Fruit fly (Drosophila melanogaster): ENCODE data around the gene CG13855.

CG13855 gene

DNA sequence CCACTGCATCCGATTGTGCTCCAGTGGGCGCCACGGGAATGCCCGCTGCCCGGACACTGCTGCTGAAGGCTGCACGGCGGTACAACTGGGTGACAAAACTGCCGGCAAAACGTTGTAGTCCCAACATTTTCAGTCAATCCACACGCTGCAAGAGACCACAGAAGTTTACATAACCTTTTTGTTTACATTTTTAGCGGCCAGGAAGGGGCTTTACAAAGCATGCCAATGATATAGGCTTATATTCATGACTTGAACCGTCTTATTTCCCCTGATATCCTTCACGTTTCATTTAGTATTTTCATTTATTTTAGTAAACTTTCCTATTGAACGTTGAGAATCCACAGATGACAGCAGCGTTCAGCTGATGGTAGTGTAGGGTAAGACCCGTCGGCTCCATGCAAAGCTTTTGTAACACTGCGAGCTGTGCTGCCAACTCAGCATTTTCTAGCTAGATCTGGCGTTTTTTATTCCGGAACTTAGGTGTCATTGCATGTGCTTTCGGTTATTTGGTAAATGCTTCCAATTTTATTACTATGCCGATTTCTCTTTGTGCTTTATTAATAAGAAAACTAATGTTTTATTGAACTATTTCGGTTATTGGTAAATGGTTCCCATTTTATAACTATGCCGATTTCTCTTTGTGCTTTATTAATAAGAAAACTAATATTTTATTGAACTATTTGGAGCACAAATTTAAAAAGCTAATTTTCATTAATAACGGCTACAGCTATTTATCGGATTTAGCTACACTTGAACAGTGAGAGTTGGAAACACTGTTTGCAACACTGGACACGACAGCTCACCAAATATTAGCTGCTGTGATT lies 5.0 kb downstream of the CG13855 start, which contains the start of the genes CG13850 and lqfR (continued):
- no peak for TF ChIP-seq crol (GFP tag; IDR thresholded peaks at IDR 0.05)
- no peak for TF ChIP-seq exex (tag; optimal IDR thresholded peaks at IDR 0.05)
- TF ChIP-seq CG11398 (GFP tag; optimal IDR thresholded peaks at IDR 0.05) = peak; percentile 48
- peak; percentile 84 for TF ChIP-seq Hr3 (GFP tag; optimal IDR thresholded peaks at IDR 0.05)
- TF ChIP-seq mirr (GFP tag; optimal IDR thresholded peaks at IDR 0.05) = no peak
- no peak for TF ChIP-seq lov (optimal IDR thresholded peaks at IDR 0.05)
- TF ChIP-seq lov (GFP tag; IDR thresholded peaks at IDR 0.05) = no peak
- TF ChIP-seq az2 (GFP tag; optimal IDR thresholded peaks at IDR 0.05) = peak; percentile 71
- TF ChIP-seq HLH54F (GFP tag; optimal IDR thresholded peaks at IDR 0.05) = peak; percentile 90
- peak; percentile 55 for TF ChIP-seq CG6689 (GFP tag; IDR thresholded peaks at IDR 0.05)
- TF ChIP-seq jumu (GFP tag; optimal IDR thresholded peaks at IDR 0.05) = peak; percentile 81
- TF ChIP-seq zen2 (GFP tag; IDR thresholded peaks at IDR 0.05; ENCODE audit: partially characterized antibody) = no peak
- peak; percentile 48 for TF ChIP-seq gro (GFP tag; optimal IDR thresholded peaks at IDR 0.05)
- no peak for TF ChIP-seq gem (tag; optimal IDR thresholded peaks at IDR 0.05)
- peak; percentile 78 for TF ChIP-seq CG9876 (GFP tag; optimal IDR thresholded peaks at IDR 0.05)
- peak; percentile 86 for TF ChIP-seq pho (GFP tag; optimal IDR thresholded peaks at IDR 0.05)
- no peak for TF ChIP-seq CG15269 (tag; optimal IDR thresholded peaks at IDR 0.05)
- no peak for TF ChIP-seq peb (GFP tag; IDR thresholded peaks at IDR 0.05)
- peak; percentile 47 for TF ChIP-seq B-H2 (GFP tag; optimal IDR thresholded peaks at IDR 0.05)
- no peak for TF ChIP-seq tap (tag; optimal IDR thresholded peaks at IDR 0.05)
- TF ChIP-seq cas (GFP tag; IDR thresholded peaks at IDR 0.05) = no peak
- no peak for TF ChIP-seq toy (GFP tag; IDR thresholded peaks at IDR 0.05)
- peak; percentile 65 for TF ChIP-seq ewg (GFP tag; optimal IDR thresholded peaks at IDR 0.05)
- TF ChIP-seq HmgD (GFP tag; optimal IDR thresholded peaks at IDR 0.05) = peak; percentile 76
- no peak for TF ChIP-seq Adf1 (GFP tag; IDR thresholded peaks at IDR 0.05)
- no peak for TF ChIP-seq Nf-YA (GFP tag; IDR thresholded peaks at IDR 0.05)
- TF ChIP-seq slou (GFP tag; optimal IDR thresholded peaks at IDR 0.05) = peak; percentile 47
- peak; percentile 67 for TF ChIP-seq CG17385 (GFP tag; optimal IDR thresholded peaks at IDR 0.05)
- TF ChIP-seq luna (GFP tag; optimal IDR thresholded peaks at IDR 0.05) = peak; percentile 15
- TF ChIP-seq kah (GFP tag; optimal IDR thresholded peaks at IDR 0.05) = no peak
- TF ChIP-seq lola (GFP tag; optimal IDR thresholded peaks at IDR 0.05) = peak in 1 of 3 experiments; percentile 73
- peak; percentile 6 for TF ChIP-seq Hand (GFP tag; optimal IDR thresholded peaks at IDR 0.05)
- TF ChIP-seq CG2202 (tag; optimal IDR thresholded peaks at IDR 0.05) = peak; percentile 6
- TF ChIP-seq maf-S (GFP tag; optimal IDR thresholded peaks at IDR 0.05) = peak; percentile 79
- TF ChIP-seq CG7271 (tag; optimal IDR thresholded peaks at IDR 0.05) = no peak
- no peak for TF ChIP-seq CG11093 (GFP tag; IDR thresholded peaks at IDR 0.05)
- peak; percentile 82 for TF ChIP-seq CG10543 (GFP tag; optimal IDR thresholded peaks at IDR 0.05)
- TF ChIP-seq CG15011 (GFP tag; optimal IDR thresholded peaks at IDR 0.05) = peak; percentile 58
- peak; percentile 53 for TF ChIP-seq CG18599 (GFP tag; optimal IDR thresholded peaks at IDR 0.05)
- peak; percentile 64 for TF ChIP-seq kni (GFP tag; optimal IDR thresholded peaks at IDR 0.05)
- peak; percentile 63 for TF ChIP-seq CG4328 (GFP tag; optimal IDR thresholded peaks at IDR 0.05)
- peak; percentile 60 for TF ChIP-seq Ssrp (tag; optimal IDR thresholded peaks at IDR 0.05)
- no peak for TF ChIP-seq E2f2 (GFP tag; IDR thresholded peaks at IDR 0.05)
- TF ChIP-seq CG6813 (GFP tag; optimal IDR thresholded peaks at IDR 0.05) = no peak
- TF ChIP-seq CG13424 (tag; optimal IDR thresholded peaks at IDR 0.05) = peak; percentile 69
- peak; percentile 43 for TF ChIP-seq CG2712 (tag; optimal IDR thresholded peaks at IDR 0.05)
- peak; percentile 12 for TF ChIP-seq ftz-f1 (GFP tag; optimal IDR thresholded peaks at IDR 0.05)
- peak; percentile 59 for TF ChIP-seq CG3163 (GFP tag; optimal IDR thresholded peaks at IDR 0.05)
- peak; percentile 37; the same call in 1 of the 3 replicates for TF ChIP-seq ci (GFP tag; IDR thresholded peaks at IDR 0.05)
